Fruit fly (Drosophila melanogaster) whole organism, prepupa: ENCODE results near the gene Ddc.

Source experiments
- Blimp-1 ChIP-seq: fragments of 200-800 bp; sonication (Bioruptor generic); optimal IDR thresholded peaks from 3 replicates; lab custom pipeline; 2017; ENCODE audit warnings: missing biosample characterization, missing genetic modification characterization, mild to moderate bottlenecking, moderate library complexity, missing genetic modification reagents
- CG10631 ChIP-seq: fragments of 200-800 bp; sonication (Bioruptor generic); optimal IDR thresholded peaks from 2 replicates; lab custom pipeline; 2016; ENCODE audit warnings: missing biosample characterization, missing genetic modification characterization
- CG11762 ChIP-seq: fragments of 200-800 bp; sonication (Bioruptor generic); optimal IDR thresholded peaks from 3 replicates; lab custom pipeline; 2016; ENCODE audit warnings: missing biosample characterization, missing genetic modification characterization; ENCODE audit not compliant: insufficient read depth
- CG11902 ChIP-seq: fragments of 200-800 bp; sonication (Bioruptor generic); optimal IDR thresholded peaks from 3 replicates; lab custom pipeline; 2016; ENCODE audit warnings: missing biosample characterization, missing genetic modification characterization
- CG1621 ChIP-seq: fragments of 200-800 bp; sonication (Bioruptor generic); optimal IDR thresholded peaks from 3 replicates; lab custom pipeline; 2018; ENCODE audit warnings: missing biosample characterization, mild to moderate bottlenecking, missing genetic modification characterization
- CG16779 ChIP-seq: fragments of 200-800 bp; sonication (Bioruptor generic); optimal IDR thresholded peaks from 3 replicates; lab custom pipeline; 2017; ENCODE audit warnings: missing biosample characterization, mild to moderate bottlenecking, missing genetic modification characterization
- CG31627 ChIP-seq: fragments of 200-800 bp; sonication (Bioruptor generic); optimal IDR thresholded peaks from 3 replicates; lab custom pipeline; 2016; ENCODE audit warnings: missing biosample characterization, missing genetic modification characterization
- CG32006 ChIP-seq: fragments of 200-800 bp; sonication (Bioruptor generic); optimal IDR thresholded peaks from 3 replicates; lab custom pipeline; 2017; ENCODE audit warnings: missing biosample characterization, mild to moderate bottlenecking, missing genetic modification characterization
- CG3919 ChIP-seq: fragments of 200-800 bp; sonication (Bioruptor generic); optimal IDR thresholded peaks from 3 replicates; lab custom pipeline; 2016; ENCODE audit warnings: missing biosample characterization, missing genetic modification characterization
- CG6792 ChIP-seq: fragments of 200-800 bp; sonication (Bioruptor generic); optimal IDR thresholded peaks from 3 replicates; lab custom pipeline; 2016; ENCODE audit warnings: missing biosample characterization, missing genetic modification characterization
- CG6854 ChIP-seq: fragments of 200-800 bp; sonication (Bioruptor generic); optimal IDR thresholded peaks from 2 replicates; lab custom pipeline; 2017; ENCODE audit warnings: missing biosample characterization, mild to moderate bottlenecking, missing genetic modification characterization
- CG7368 ChIP-seq: fragments of 200-800 bp; sonication (Bioruptor generic); optimal IDR thresholded peaks from 3 replicates; lab custom pipeline; 2016; ENCODE audit warnings: missing biosample characterization, missing genetic modification characterization
- CG8119 ChIP-seq: fragments of 200-800 bp; sonication (Bioruptor generic); IDR thresholded peaks from 3 replicates; pipeline ENCODE4 v1.3.6; 2022; ENCODE audit warnings: missing biosample characterization, missing genetic modification characterization
- CG9139 ChIP-seq: fragments of 200-800 bp; sonication (Bioruptor generic); optimal IDR thresholded peaks from 3 replicates; lab custom pipeline; 2017; ENCODE audit warnings: missing biosample characterization, mild to moderate bottlenecking, missing genetic modification characterization
- Eip75B ChIP-seq: fragments of 200-800 bp; sonication (Bioruptor generic); optimal IDR thresholded peaks from 3 replicates; lab custom pipeline; 2016; ENCODE audit warnings: missing biosample characterization, missing genetic modification characterization
- Eip78C ChIP-seq: fragments of 200-800 bp; sonication (Bioruptor generic); peaks from one replicate; lab custom pipeline; 2016; ENCODE audit warnings: missing biosample characterization, missing genetic modification characterization
- Eip93F ChIP-seq: fragments of 200-800 bp; sonication (Bioruptor generic); optimal IDR thresholded peaks from 2 replicates; lab custom pipeline; 2016; ENCODE audit warnings: missing biosample characterization, mild to moderate bottlenecking, missing genetic modification characterization
- Ets21C ChIP-seq: fragments of 200-800 bp; sonication (Bioruptor generic); optimal IDR thresholded peaks from 3 replicates; lab custom pipeline; 2016; ENCODE audit warnings: missing biosample characterization, missing genetic modification characterization
- Gug ChIP-seq: fragments of 200-800 bp; sonication (Bioruptor generic); IDR thresholded peaks from 2 replicates; pipeline ENCODE4 v1.3.6; 2022; ENCODE audit warnings: missing biosample characterization, missing genetic modification characterization
- Hr39 ChIP-seq: fragments of 200-800 bp; sonication (Bioruptor generic); optimal IDR thresholded peaks from 2 replicates; lab custom pipeline; 2016; ENCODE audit warnings: missing biosample characterization, missing genetic modification characterization
- Hr4 ChIP-seq: fragments of 200-800 bp; sonication (Bioruptor generic); optimal IDR thresholded peaks from 3 replicates; lab custom pipeline; 2016; ENCODE audit warnings: missing biosample characterization, missing genetic modification characterization
- Met ChIP-seq: fragments of 200-800 bp; sonication (Bioruptor generic); optimal IDR thresholded peaks from 3 replicates; lab custom pipeline; 2016; ENCODE audit warnings: missing biosample characterization, missing genetic modification characterization
- Smox ChIP-seq: fragments of 200-800 bp; sonication (Bioruptor generic); optimal IDR thresholded peaks from 3 replicates; lab custom pipeline; 2016; ENCODE audit warnings: missing biosample characterization, missing genetic modification characterization
- Sox102F ChIP-seq: fragments of 200-800 bp; sonication (Bioruptor generic); optimal IDR thresholded peaks from 2 replicates; lab custom pipeline; 2016; ENCODE audit warnings: missing biosample characterization, mild to moderate bottlenecking, missing genetic modification characterization
- Sox14 ChIP-seq: fragments of 200-800 bp; sonication (Bioruptor generic); optimal IDR thresholded peaks from 3 replicates; lab custom pipeline; 2016; ENCODE audit warnings: missing biosample characterization, missing genetic modification characterization
- Sox15 ChIP-seq: fragments of 200-800 bp; sonication (Bioruptor generic); optimal IDR thresholded peaks from 3 replicates; lab custom pipeline; 2016; ENCODE audit warnings: missing biosample characterization, missing genetic modification characterization
- dac ChIP-seq: fragments of 200-800 bp; sonication (Bioruptor generic); optimal IDR thresholded peaks from 2 replicates; lab custom pipeline; 2017; ENCODE audit warnings: missing biosample characterization, mild to moderate bottlenecking, missing genetic modification characterization
- dsx ChIP-seq: fragments of 200-800 bp; optimal IDR thresholded peaks from 3 replicates; lab custom pipeline; 2019; ENCODE audit warnings: missing biosample characterization, mild to moderate bottlenecking, missing genetic modification characterization, moderate library complexity; ENCODE audit not compliant: poor library complexity, severe bottlenecking
- eg ChIP-seq: fragments of 200-800 bp; sonication (Bioruptor generic); IDR thresholded peaks from 3 replicates; pipeline ENCODE4 v1.3.6; 2022; ENCODE audit warnings: missing biosample characterization, missing genetic modification characterization
- esn ChIP-seq: fragments of 200-800 bp; sonication (Bioruptor generic); optimal IDR thresholded peaks from 2 replicates; lab custom pipeline; 2016; ENCODE audit warnings: missing biosample characterization, mild to moderate bottlenecking, missing genetic modification characterization, moderate library complexity
- fd85E ChIP-seq: fragments of 200-800 bp; sonication (Bioruptor generic); optimal IDR thresholded peaks from 3 replicates; lab custom pipeline; 2016; ENCODE audit warnings: missing biosample characterization, missing genetic modification characterization
- lz ChIP-seq: fragments of 200-800 bp; sonication (Bioruptor generic); optimal IDR thresholded peaks from 3 replicates; lab custom pipeline; 2016; ENCODE audit warnings: missing biosample characterization, missing genetic modification characterization
- net ChIP-seq: fragments of 200-800 bp; sonication (Bioruptor generic); optimal IDR thresholded peaks from 3 replicates; lab custom pipeline; 2016; ENCODE audit warnings: missing biosample characterization, missing genetic modification characterization
- pdm3 ChIP-seq: fragments of 200-800 bp; sonication (Bioruptor generic); optimal IDR thresholded peaks from 3 replicates; lab custom pipeline; 2016; ENCODE audit warnings: missing biosample characterization, missing genetic modification characterization
- salr ChIP-seq, 2 experiments: fragments of 200-800 bp; sonication (Bioruptor generic); optimal IDR thresholded peaks; 3 replicates each; lab custom pipeline; 2016 to 2018; ENCODE audit warnings: missing biosample characterization in 2 of 2, missing genetic modification characterization in 2 of 2, mild to moderate bottlenecking in 1 of 2
- ss ChIP-seq, 2 experiments: fragments of 200-800 bp; sonication (Bioruptor generic); optimal IDR thresholded peaks; 2 replicates in 1 of 2; 3 replicates in 1 of 2; lab custom pipeline; 2017 to 2018; ENCODE audit warnings: mild to moderate bottlenecking in 2 of 2, missing biosample characterization in 2 of 2, missing genetic modification characterization in 2 of 2, moderate library complexity in 1 of 2
- svp ChIP-seq: fragments of 200-800 bp; sonication (Bioruptor generic); peaks from one replicate; lab custom pipeline; 2016; ENCODE audit warnings: missing biosample characterization, missing genetic modification characterization

The Ddc gene

dm6 chr2L:19120196-19120950 is at the start of gene Ddc:
Gene Ddc, minus strand, starts transcription at chr2L:19120306.
- TF ChIP-seq CG3919 (GFP tag; lab: Kevin White, UChicago) (peak; percentile 29), CG7368 (GFP tag; lab: Kevin White, UChicago) (no peak), Eip78C (peak; percentile 37), net (peak; percentile 5), Blimp-1 (GFP tag; lab: Kevin White, UChicago) (no peak), CG11902 (peak; percentile 22), CG32006 (peak; percentile 6), Hr4 (GFP tag; lab: Kevin White, UChicago) (no peak), esn (GFP tag; lab: Kevin White, UChicago) (peak; percentile 6), CG6854 (GFP tag; lab: Kevin White, UChicago) (peak; percentile 2)
- TF ChIP-seq, all 60 proteins: peak for 7

DNA sequence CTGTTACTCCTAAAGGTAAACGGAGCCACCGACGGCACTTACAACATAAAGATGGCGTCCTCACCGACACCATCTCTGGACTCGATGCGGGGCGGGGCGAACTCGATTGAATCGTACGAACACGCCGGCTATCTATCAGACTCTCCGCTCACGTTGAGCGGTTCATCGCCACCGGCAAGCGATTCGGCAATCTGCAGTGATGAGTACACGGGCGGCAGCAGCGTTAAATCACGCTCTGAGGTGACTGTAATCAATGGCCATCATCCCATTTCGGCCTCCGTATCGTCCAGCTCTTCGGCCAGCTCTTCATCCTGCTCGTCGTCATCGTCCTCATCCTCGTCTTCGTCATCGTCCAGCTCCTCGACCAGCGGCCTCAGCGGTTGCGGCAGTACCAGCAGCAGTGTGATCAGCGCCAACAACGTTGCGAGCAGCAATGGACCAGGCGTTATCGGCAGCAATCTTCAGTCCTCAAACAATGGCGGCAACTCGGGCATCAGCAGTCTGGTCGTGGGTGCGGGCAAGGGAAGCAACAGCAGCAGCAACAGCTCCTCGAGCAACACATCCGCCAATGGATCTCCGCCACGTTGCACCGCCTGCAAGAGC is 48.1 kb upstream of the Ddc start:
- TF ChIP-seq svp (GFP tag; lab: Kevin White, UChicago) (peak; percentile 95), Eip75B (GFP tag; lab: Kevin White, UChicago) (no peak), CG31627 (GFP tag; lab: Kevin White, UChicago) (no peak), Sox102F (no peak), lz (GFP tag; lab: Kevin White, UChicago) (no peak), Gug (GFP tag; lab: Robert Waterston, UW) (no peak), Eip78C (peak; percentile 33), Ets21C (GFP tag; lab: Kevin White, UChicago) (no peak), net (no peak), salr (GFP tag; optimal IDR thresholded peaks at IDR 0.05; lab: Kevin White, UChicago) (no peak), dac (GFP tag; lab: Kevin White, UChicago) (no peak), Met (GFP tag; lab: Kevin White, UChicago) (no peak), Blimp-1 (GFP tag; lab: Kevin White, UChicago) (no peak), esn (GFP tag; lab: Kevin White, UChicago) (no peak), CG6854 (GFP tag; lab: Kevin White, UChicago) (no peak), Sox15 (GFP tag; lab: Kevin White, UChicago) (no peak), CG10631 (GFP tag; lab: Kevin White, UChicago) (no peak)

DNA sequence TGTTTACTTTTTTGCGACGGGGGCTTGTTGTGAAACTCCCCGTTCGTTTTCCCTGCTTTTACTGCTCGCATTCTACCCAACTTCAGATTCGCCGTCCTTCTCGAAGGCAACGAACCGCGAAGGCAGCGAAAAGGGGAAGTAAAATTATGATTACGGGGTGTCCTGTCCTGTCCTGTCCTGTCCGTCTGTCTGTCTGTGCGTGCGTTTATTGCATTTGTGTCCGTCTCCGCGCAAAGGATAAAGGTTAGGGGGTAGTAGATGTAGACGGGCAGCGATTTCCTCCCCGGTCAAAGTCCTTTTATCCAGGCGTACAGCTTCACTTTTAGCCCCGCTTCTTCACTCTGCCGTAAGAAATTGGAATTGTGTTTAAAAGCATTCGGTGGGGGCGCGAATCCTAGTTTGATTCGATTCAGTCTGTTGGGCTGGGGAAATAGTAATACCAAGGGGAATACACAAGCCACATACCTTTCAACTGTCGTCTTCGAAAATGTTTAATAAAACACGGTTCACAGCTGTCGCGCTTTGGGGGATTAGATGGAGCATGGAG is 47.1 kb upstream of the Ddc start:
- peak; percentile 3 to 17 for TF ChIP-seq ss (GFP tag; optimal IDR thresholded peaks at IDR 0.05; lab: Kevin White, UChicago)
- no peak for TF ChIP-seq CG7368 (GFP tag; lab: Kevin White, UChicago)

- TF ChIP-seq Sox14 (GFP tag; lab: Kevin White, UChicago) (peak; percentile 56), Blimp-1 (GFP tag; lab: Kevin White, UChicago) (no peak), dsx (GFP tag; lab: Kevin White, UChicago) (peak; percentile 39), Gug (GFP tag; lab: Robert Waterston, UW) (no peak), Eip78C (peak; percentile 66), CG7368 (GFP tag; lab: Kevin White, UChicago) (no peak)
Observed at dm6 chr2L:19165998-19166397, 45.9 kb upstream of the Ddc start.

DNA sequence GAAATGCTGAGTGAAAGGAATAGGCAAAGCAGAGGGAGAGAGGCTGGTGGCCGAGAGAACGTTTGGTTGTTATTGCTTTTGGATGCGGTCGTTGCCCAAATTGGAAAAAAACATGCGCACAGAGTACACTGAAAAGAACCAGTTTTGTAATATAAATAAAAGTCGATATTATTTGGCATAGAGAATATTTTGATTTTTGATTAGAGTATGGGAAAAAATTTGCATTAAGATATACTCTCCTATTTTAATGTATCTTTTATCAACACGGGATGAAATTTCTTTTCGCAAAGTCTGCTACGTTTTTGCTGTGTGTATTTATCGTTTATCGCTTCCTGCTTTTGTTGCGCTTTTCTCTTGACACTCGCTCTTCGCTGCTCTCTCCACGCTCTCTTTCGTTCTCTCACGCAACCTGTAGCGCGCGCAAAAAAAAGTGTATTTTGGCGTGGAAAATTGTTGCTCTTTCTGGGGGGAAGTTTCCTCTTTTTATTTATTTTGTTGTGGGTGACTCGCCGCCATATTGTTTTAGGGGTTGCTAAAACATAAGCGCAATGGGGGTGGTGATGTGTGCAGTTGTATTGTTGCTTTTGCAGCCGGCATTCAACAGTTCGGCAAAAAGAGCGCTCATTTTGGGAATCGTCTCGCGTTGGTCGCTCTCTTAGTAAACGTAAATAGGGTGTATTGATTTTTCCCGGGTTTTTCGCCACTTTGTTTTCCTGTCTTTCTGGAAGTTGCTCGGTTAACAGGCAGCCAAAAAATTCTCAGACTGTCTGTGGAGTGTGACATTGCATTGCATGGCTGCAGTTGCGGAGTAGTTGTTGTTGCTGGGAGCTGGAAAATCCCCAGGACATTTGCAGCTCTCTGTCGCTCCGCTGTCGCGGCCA is 45.1 kb upstream of the Ddc start:
- TF ChIP-seq CG8119 (GFP tag; lab: Robert Waterston, UW) (peak; percentile 99), Hr39 (peak; percentile 93), Smox (GFP tag; lab: Kevin White, UChicago) (peak; percentile 97), CG16779 (peak; percentile 88), eg (GFP tag; lab: Robert Waterston, UW) (peak; percentile 98), CG6854 (GFP tag; lab: Kevin White, UChicago) (peak; percentile 89), fd85E (GFP tag; lab: Kevin White, UChicago) (peak; percentile 83), CG11762 (GFP tag; lab: Kevin White, UChicago) (peak; percentile 94), CG1621 (tag; lab: Kevin White, UChicago) (peak; percentile 83), net (peak; percentile 97), CG3919 (GFP tag; lab: Kevin White, UChicago) (peak; percentile 97), Eip75B (GFP tag; lab: Kevin White, UChicago) (peak; percentile 97), CG7368 (GFP tag; lab: Kevin White, UChicago) (peak; percentile 95), pdm3 (GFP tag; lab: Kevin White, UChicago) (peak; percentile 94), CG6792 (GFP tag; lab: Kevin White, UChicago) (peak; percentile 94), Eip93F (GFP tag; lab: Kevin White, UChicago) (peak; percentile 85), svp (GFP tag; lab: Kevin White, UChicago) (peak; percentile 98), CG10631 (GFP tag; lab: Kevin White, UChicago) (peak; percentile 96), CG9139 (GFP tag; lab: Kevin White, UChicago) (peak; percentile 74)
